Worm (Caenorhabditis elegans) whole organism, young adult: Measurements from ENCODE around the gene B0252.5.
A peak's percentile ranks its signal among the peaks of the same experiment; 100 is the strongest.

Experiments
- F33H1.4 ChIP-seq: fragments of 200-800 bp; sonication (Bioruptor generic); IDR thresholded peaks from 2 replicates; pipeline ENCODE4 v1.3.6; 2022; ENCODE audit warnings: missing genetic modification reagents, missing genetic modification characterization, missing compliant biosample characterization
- Y67H2A.10 ChIP-seq: fragments of 200-800 bp; sonication (Bioruptor generic); conservative IDR thresholded peaks from 2 replicates; pipeline ENCODE4 v1.3.6; 2022; ENCODE audit warnings: missing genetic modification reagents, missing genetic modification characterization, missing compliant biosample characterization
- ccch-3 ChIP-seq: fragments of 200-800 bp; sonication (Bioruptor generic); optimal IDR thresholded peaks from 2 replicates; lab custom pipeline; 2018; ENCODE audit warnings: mild to moderate bottlenecking, missing genetic modification characterization, missing compliant biosample characterization
- ceh-27 ChIP-seq: fragments of 200-800 bp; sonication (Bioruptor generic); optimal IDR thresholded peaks from 2 replicates; lab custom pipeline; 2018; ENCODE audit warnings: mild to moderate bottlenecking, missing genetic modification characterization, moderate library complexity, missing compliant biosample characterization
- egrh-3 ChIP-seq: fragments of 200-800 bp; sonication (Bioruptor generic); IDR thresholded peaks from 2 replicates; pipeline ENCODE4 v1.3.6; 2022; ENCODE audit warnings: missing genetic modification reagents, missing genetic modification characterization, missing compliant biosample characterization
- let-526 ChIP-seq: fragments of 200-800 bp; sonication (Bioruptor generic); IDR thresholded peaks from 2 replicates; pipeline ENCODE4 v1.3.6; 2022; ENCODE audit warnings: missing genetic modification reagents, missing genetic modification characterization, missing compliant biosample characterization
- madf-3 ChIP-seq: fragments of 200-800 bp; sonication (Bioruptor generic); IDR thresholded peaks from 2 replicates; pipeline ENCODE4 v1.3.6; 2022; ENCODE audit warnings: missing genetic modification reagents, missing genetic modification characterization, missing compliant biosample characterization
- madf-6 ChIP-seq: fragments of 200-800 bp; sonication (Bioruptor generic); IDR thresholded peaks from 2 replicates; pipeline ENCODE4 v1.3.6; 2022; ENCODE audit warnings: missing genetic modification reagents, missing genetic modification characterization, missing compliant biosample characterization
- mcd-1 ChIP-seq: fragments of 200-800 bp; sonication (Bioruptor generic); IDR thresholded peaks from 2 replicates; pipeline ENCODE4 v1.3.6; 2022; ENCODE audit warnings: missing genetic modification reagents, missing genetic modification characterization, missing compliant biosample characterization
- tbp1 ChIP-seq: fragments of 200-800 bp; sonication (Bioruptor generic); optimal IDR thresholded peaks from 2 replicates; lab custom pipeline; 2018; ENCODE audit warnings: mild to moderate bottlenecking, missing genetic modification characterization, missing compliant biosample characterization
- tlf-1 ChIP-seq: fragments of 200-800 bp; sonication (Bioruptor generic); optimal IDR thresholded peaks from 2 replicates; lab custom pipeline; 2018; ENCODE audit warnings: mild to moderate bottlenecking, missing genetic modification characterization, missing compliant biosample characterization
- unc-130 ChIP-seq: sonication (generic microtip); optimal IDR thresholded peaks from 2 replicates; lab custom pipeline; 2016; ENCODE audit warnings: missing genetic modification reagents, missing genetic modification characterization, missing compliant biosample characterization
- unc-62 ChIP-seq: fragments of 150-350 bp; optimal IDR thresholded peaks from 2 replicates; lab custom pipeline; 2014; ENCODE audit warnings: missing biosample characterization, missing genetic modification reagents, missing genetic modification characterization

- TF ChIP-seq egrh-3 (GFP tag; lab: Robert Waterston, UW) (no peak), unc-130 (GFP tag; lab: Kevin White, UChicago) (no peak), let-526 (GFP tag; lab: Robert Waterston, UW) (peak; percentile 48; the same call in 1 of the 2 replicates), F33H1.4 (no peak), ccch-3 (GFP tag; lab: Kevin White, UChicago) (no peak), madf-6 (GFP tag; lab: Robert Waterston, UW) (no peak), mcd-1 (no peak), madf-3 (GFP tag; lab: Robert Waterston, UW) (no peak), unc-62 (GFP tag; lab: Kevin White, UChicago) (peak; percentile 24), ceh-27 (GFP tag; lab: Kevin White, UChicago) (no peak), tlf-1 (GFP tag; lab: Kevin White, UChicago) (no peak), Y67H2A.10 (GFP tag; lab: Robert Waterston, UW) (no peak), tbp1 (GFP tag; lab: Kevin White, UChicago) (peak; percentile 36)
Measured at ce11 chrII:6891838-6892237, 26.8 kb downstream of the B0252.5 start.
